Fruit fly (Drosophila melanogaster) whole organism, embryonic: ENCODE results near the gene CG5808.

Source experiments
- ATbp ChIP-seq: fragments of 200-800 bp; sonication (Bioruptor generic); optimal IDR thresholded peaks from 2 replicates; lab custom pipeline; 2017; ENCODE audit warnings: missing biosample characterization, mild to moderate bottlenecking, missing genetic modification characterization, missing genetic modification reagents
- Atf3 ChIP-seq: fragments of 200-800 bp; sonication (Bioruptor generic); optimal IDR thresholded peaks from 3 replicates; lab custom pipeline; 2016; ENCODE audit warnings: missing biosample characterization, missing genetic modification characterization
- Bteb2 ChIP-seq: fragments of 200-800 bp; sonication (Bioruptor generic); optimal IDR thresholded peaks from 2 replicates; lab custom pipeline; 2016; ENCODE audit warnings: missing biosample characterization, missing genetic modification characterization
- CG10543 ChIP-seq: fragments of 200-800 bp; sonication (Bioruptor generic); optimal IDR thresholded peaks from 3 replicates; lab custom pipeline; 2017; ENCODE audit warnings: missing biosample characterization, mild to moderate bottlenecking, missing genetic modification characterization, moderate library complexity
- CG10959 ChIP-seq: fragments of 200-800 bp; sonication (Bioruptor generic); IDR thresholded peaks from 2 replicates; pipeline ENCODE4 v1.3.6; 2022; ENCODE audit warnings: missing biosample characterization, missing genetic modification characterization
- CG16779 ChIP-seq: fragments of 200-800 bp; sonication (Bioruptor generic); IDR thresholded peaks from 2 replicates; pipeline ENCODE4 v1.3.6; 2022; ENCODE audit warnings: missing biosample characterization, missing genetic modification characterization
- CG16815 ChIP-seq: fragments of 200-800 bp; sonication (Bioruptor generic); optimal IDR thresholded peaks from 3 replicates; lab custom pipeline; 2017; ENCODE audit warnings: missing biosample characterization, mild to moderate bottlenecking, missing genetic modification characterization
- CG17186 ChIP-seq: fragments of 200-800 bp; sonication (Bioruptor generic); optimal IDR thresholded peaks from 3 replicates; lab custom pipeline; 2017; ENCODE audit warnings: missing biosample characterization, missing genetic modification reagents, missing genetic modification characterization
- CG2202 ChIP-seq: fragments of 200-800 bp; sonication (Bioruptor generic); optimal IDR thresholded peaks from 2 replicates; lab custom pipeline; 2018; ENCODE audit warnings: missing biosample characterization, mild to moderate bottlenecking, missing genetic modification characterization
- CG33213 ChIP-seq: fragments of 200-800 bp; sonication (Bioruptor generic); optimal IDR thresholded peaks from 3 replicates; lab custom pipeline; 2016; ENCODE audit warnings: missing biosample characterization, missing genetic modification characterization
- CG3995 ChIP-seq: fragments of 200-800 bp; sonication (Bioruptor generic); optimal IDR thresholded peaks from 3 replicates; lab custom pipeline; 2016; ENCODE audit warnings: missing biosample characterization, missing genetic modification characterization
- CG4820 ChIP-seq: fragments of 200-800 bp; sonication (Bioruptor generic); optimal IDR thresholded peaks from 3 replicates; lab custom pipeline; 2016; ENCODE audit warnings: missing biosample characterization, missing genetic modification characterization
- CG5245 ChIP-seq: fragments of 200-800 bp; sonication (Bioruptor generic); optimal IDR thresholded peaks from 3 replicates; lab custom pipeline; 2016; ENCODE audit warnings: missing biosample characterization, missing genetic modification characterization
- CG7556 ChIP-seq: fragments of 200-800 bp; sonication (Bioruptor generic); optimal IDR thresholded peaks from 2 replicates; lab custom pipeline; 2017; ENCODE audit warnings: missing biosample characterization, mild to moderate bottlenecking, missing genetic modification characterization
- CG8089 ChIP-seq: fragments of 200-800 bp; sonication (Bioruptor generic); optimal IDR thresholded peaks from 3 replicates; lab custom pipeline; 2016; ENCODE audit warnings: missing biosample characterization, missing genetic modification characterization
- CG8388 ChIP-seq: fragments of 200-800 bp; sonication (Bioruptor generic); optimal IDR thresholded peaks from 2 replicates; lab custom pipeline; 2019; ENCODE audit warnings: missing biosample characterization, mild to moderate bottlenecking, missing genetic modification characterization, moderate library complexity
- CG8478 ChIP-seq: fragments of >200 bp; optimal IDR thresholded peaks from 2 replicates; lab custom pipeline; 2018
- Chrac-16 ChIP-seq: fragments of 200-800 bp; sonication (Bioruptor generic); optimal IDR thresholded peaks from 3 replicates; lab custom pipeline; 2016; ENCODE audit warnings: missing biosample characterization, missing genetic modification characterization
- CkIIα-i1 ChIP-seq: fragments of 200-800 bp; sonication (Bioruptor generic); IDR thresholded peaks from 2 replicates; pipeline ENCODE4 v1.3.6; 2022; ENCODE audit warnings: missing biosample characterization, missing genetic modification characterization
- CrebB ChIP-seq: fragments of 200-800 bp; sonication (Bioruptor generic); optimal IDR thresholded peaks from 3 replicates; lab custom pipeline; 2018; ENCODE audit warnings: missing biosample characterization, mild to moderate bottlenecking, missing genetic modification characterization
- D19B ChIP-seq: fragments of 200-800 bp; sonication (Bioruptor generic); optimal IDR thresholded peaks from 2 replicates; lab custom pipeline; 2017; ENCODE audit warnings: missing biosample characterization, mild to moderate bottlenecking, missing genetic modification characterization
- Elba2 ChIP-seq: fragments of 200-800 bp; sonication (Bioruptor generic); optimal IDR thresholded peaks from 3 replicates; lab custom pipeline; 2016; ENCODE audit warnings: missing biosample characterization, missing genetic modification characterization
- HmgZ ChIP-seq: fragments of 200-800 bp; sonication (Bioruptor generic); optimal IDR thresholded peaks from 2 replicates; lab custom pipeline; 2018; ENCODE audit warnings: missing biosample characterization, mild to moderate bottlenecking, missing genetic modification characterization
- Hmr ChIP-seq: fragments of 200-800 bp; sonication (Bioruptor generic); optimal IDR thresholded peaks from 3 replicates; lab custom pipeline; 2017; ENCODE audit warnings: mild to moderate bottlenecking, missing biosample characterization, missing genetic modification reagents, missing genetic modification characterization
- Hr3 ChIP-seq: fragments of 200-800 bp; sonication (Bioruptor generic); optimal IDR thresholded peaks from 3 replicates; lab custom pipeline; 2016; ENCODE audit warnings: missing biosample characterization, missing genetic modification characterization
- MESR4 ChIP-seq: fragments of 200-800 bp; sonication (Bioruptor generic); optimal IDR thresholded peaks from 2 replicates; lab custom pipeline; 2018; ENCODE audit warnings: missing biosample characterization, mild to moderate bottlenecking, missing genetic modification characterization, moderate library complexity
- Myb ChIP-seq: fragments of 200-800 bp; sonication (Bioruptor generic); optimal IDR thresholded peaks from 2 replicates; lab custom pipeline; 2016; ENCODE audit warnings: missing biosample characterization, missing genetic modification characterization
- NK7.1 ChIP-seq: fragments of 200-800 bp; sonication (Bioruptor generic); optimal IDR thresholded peaks from 3 replicates; lab custom pipeline; 2016; ENCODE audit warnings: missing biosample characterization, missing genetic modification characterization
- Nf-YA ChIP-seq: fragments of 200-800 bp; sonication (Bioruptor generic); IDR thresholded peaks from 2 replicates; pipeline ENCODE4 v1.3.6; 2022; ENCODE audit warnings: missing biosample characterization, missing genetic modification characterization
- Oaz ChIP-seq: fragments of 200-800 bp; sonication (Bioruptor generic); IDR thresholded peaks from 2 replicates; pipeline ENCODE4 v1.3.6; 2022; ENCODE audit warnings: missing biosample characterization, missing genetic modification characterization
- Six4 ChIP-seq: fragments of 200-800 bp; sonication (Bioruptor generic); optimal IDR thresholded peaks from 2 replicates; lab custom pipeline; 2016; ENCODE audit warnings: missing biosample characterization, missing genetic modification characterization
- Trl ChIP-seq, 3 experiments: fragments of >200 bp in 2 of 3; fragments of 200-800 bp in 1 of 3; sonication (Bioruptor generic) in 1 of 3; optimal IDR thresholded peaks; 2 replicates in 1 of 3; 3 replicates in 2 of 3; lab custom pipeline; 2016 to 2017; ENCODE audit warnings: missing biosample characterization in 1 of 3, missing genetic modification characterization in 1 of 3
- br ChIP-seq: fragments of >200 bp; optimal IDR thresholded peaks from 2 replicates; lab custom pipeline; 2017
- dimm ChIP-seq: fragments of 200-800 bp; sonication (Bioruptor generic); IDR thresholded peaks from 2 replicates; pipeline ENCODE4 v1.3.6; 2022; ENCODE audit warnings: missing biosample characterization, missing genetic modification characterization
- dmrt99B ChIP-seq: fragments of 200-800 bp; sonication (Bioruptor generic); optimal IDR thresholded peaks from 2 replicates; lab custom pipeline; 2018; ENCODE audit warnings: missing biosample characterization, mild to moderate bottlenecking, missing genetic modification characterization, moderate library complexity
- ems ChIP-seq: fragments of 200-800 bp; sonication (Bioruptor generic); optimal IDR thresholded peaks from 3 replicates; lab custom pipeline; 2016; ENCODE audit warnings: missing biosample characterization, missing genetic modification characterization
- exex ChIP-seq: fragments of 200-800 bp; sonication (Bioruptor generic); optimal IDR thresholded peaks from 4 replicates; lab custom pipeline; 2018; ENCODE audit warnings: missing biosample characterization, mild to moderate bottlenecking, missing genetic modification characterization, moderate library complexity
- eyg ChIP-seq: fragments of 200-800 bp; sonication (Bioruptor generic); optimal IDR thresholded peaks from 3 replicates; lab custom pipeline; 2016; ENCODE audit warnings: missing biosample characterization, missing genetic modification characterization
- gcm2 ChIP-seq: fragments of 200-800 bp; sonication (Bioruptor generic); optimal IDR thresholded peaks from 2 replicates; lab custom pipeline; 2016; ENCODE audit warnings: missing biosample characterization, missing genetic modification characterization
- insv ChIP-seq, 2 experiments: fragments of 200-800 bp; sonication (Bioruptor generic); optimal IDR thresholded peaks; 3 replicates each; lab custom pipeline; 2016 to 2018; ENCODE audit warnings: missing biosample characterization in 2 of 2, missing genetic modification characterization in 2 of 2
- lab ChIP-seq: fragments of 200-800 bp; sonication (Bioruptor generic); optimal IDR thresholded peaks from 3 replicates; lab custom pipeline; 2017; ENCODE audit warnings: missing biosample characterization, missing genetic modification characterization, mild to moderate bottlenecking, moderate library complexity, missing genetic modification reagents
- lbe ChIP-seq: fragments of 200-800 bp; sonication (Bioruptor generic); optimal IDR thresholded peaks from 2 replicates; lab custom pipeline; 2016; ENCODE audit warnings: missing biosample characterization, mild to moderate bottlenecking, missing genetic modification characterization
- nom ChIP-seq: fragments of 200-800 bp; sonication (Bioruptor generic); optimal IDR thresholded peaks from 2 replicates; lab custom pipeline; 2017; ENCODE audit warnings: missing biosample characterization, missing genetic modification characterization, mild to moderate bottlenecking, moderate library complexity, missing genetic modification reagents
- otp ChIP-seq: fragments of 200-800 bp; sonication (Bioruptor generic); IDR thresholded peaks from 3 replicates; pipeline ENCODE4, ENCODE4 v1.3.6; 2022; ENCODE audit warnings: missing biosample characterization, missing genetic modification characterization
- pb ChIP-seq: fragments of 200-800 bp; sonication (Bioruptor generic); optimal IDR thresholded peaks from 3 replicates; lab custom pipeline; 2016; ENCODE audit warnings: missing biosample characterization, missing genetic modification characterization
- pho ChIP-seq: fragments of 200-800 bp; sonication (Bioruptor generic); optimal IDR thresholded peaks from 2 replicates; lab custom pipeline; 2016; ENCODE audit warnings: missing biosample characterization, missing genetic modification characterization
- prd ChIP-seq, 3 experiments: fragments of >200 bp in 2 of 3; fragments of 200-800 bp in 1 of 3; sonication (Bioruptor generic) in 1 of 3; optimal IDR thresholded peaks in 2 of 3; IDR thresholded peaks in 1 of 3; 2 replicates in 2 of 3; 3 replicates in 1 of 3; pipeline versions ENCODE4 v1.3.6 to Lab custom; 2017 to 2022; ENCODE audit warnings: missing biosample characterization in 1 of 3, missing genetic modification characterization in 1 of 3
- sob ChIP-seq: fragments of 200-800 bp; sonication (Bioruptor generic); IDR thresholded peaks from 2 replicates; pipeline ENCODE4 v1.3.6; 2022; ENCODE audit warnings: missing biosample characterization, missing genetic modification characterization
- toy ChIP-seq: fragments of 200-800 bp; sonication (Bioruptor generic); IDR thresholded peaks from 2 replicates; pipeline ENCODE4 v1.3.6; 2022; ENCODE audit warnings: missing biosample characterization, missing genetic modification characterization
- vnd ChIP-seq: fragments of 200-800 bp; sonication (Bioruptor generic); IDR thresholded peaks from 3 replicates; pipeline ENCODE4 v1.3.6; 2022; ENCODE audit warnings: missing biosample characterization, missing genetic modification characterization; ENCODE audit not compliant: partially characterized antibody
- zen ChIP-seq: fragments of 200-800 bp; sonication (Bioruptor generic); optimal IDR thresholded peaks from 3 replicates; lab custom pipeline; 2018; ENCODE audit warnings: missing biosample characterization, mild to moderate bottlenecking, missing genetic modification characterization, moderate library complexity

The CG5808 gene

DNA sequence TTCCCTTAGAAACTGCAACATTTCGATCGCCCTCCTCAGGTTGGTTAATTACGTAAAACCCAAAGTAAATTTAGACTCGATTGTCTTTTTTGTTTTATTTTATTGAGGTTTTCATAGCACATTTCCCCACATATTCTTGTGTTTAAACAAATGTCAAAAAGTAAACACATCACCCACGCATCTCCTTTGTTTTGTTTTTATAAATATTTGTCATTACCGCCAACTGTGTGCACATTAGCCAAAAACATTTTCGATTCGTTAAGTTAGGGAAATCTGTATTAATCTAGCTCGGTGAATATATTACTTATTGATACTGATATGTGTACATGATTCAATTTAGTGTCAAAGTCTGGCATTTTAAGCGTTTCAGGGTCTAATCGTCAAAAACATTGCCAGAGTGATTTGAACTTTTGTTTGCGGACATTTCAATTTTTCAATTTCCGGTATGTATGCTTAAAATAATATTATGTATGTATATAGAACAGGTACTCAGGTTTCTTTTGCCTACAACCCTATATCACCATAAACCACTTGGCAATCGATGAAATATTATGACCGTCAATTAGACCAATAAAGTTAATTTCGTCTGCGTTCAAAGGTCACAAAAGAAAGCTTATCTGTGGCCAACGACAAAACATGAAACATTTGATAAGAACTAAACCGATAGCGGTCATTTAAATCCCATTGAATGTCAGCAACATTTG, 7.1 kb downstream of the CG5808 start (continued):
- TF ChIP-seq CG16815 (GFP tag; lab: Kevin White, UChicago) (no peak), CG10959 (GFP tag; lab: Robert Waterston, UW) (no peak), pho (no peak), dimm (no peak), lbe (GFP tag; lab: Kevin White, UChicago) (no peak), zen (tag; lab: Kevin White, UChicago) (no peak), CG2202 (tag; lab: Kevin White, UChicago) (peak; percentile 53), insv (GFP tag; optimal IDR thresholded peaks at IDR 0.05; lab: Kevin White, UChicago) (peak in 1 of 2 experiments; percentile 19), Hr3 (GFP tag; lab: Kevin White, UChicago) (no peak), gcm2 (no peak), CG8478 (lab: Kevin White, UChicago) (no peak), MESR4 (GFP tag; lab: Kevin White, UChicago) (no peak), Myb (GFP tag; lab: Kevin White, UChicago) (no peak), dmrt99B (tag; lab: Kevin White, UChicago) (no peak), pb (GFP tag; lab: Kevin White, UChicago) (no peak), CG8089 (GFP tag; lab: Kevin White, UChicago) (no peak), eyg (GFP tag; lab: Kevin White, UChicago) (peak; percentile 14), CG10543 (GFP tag; lab: Kevin White, UChicago) (peak; percentile 48), exex (tag; lab: Kevin White, UChicago) (peak; percentile 90), CkIIα-i1 (no peak), sob (GFP tag; lab: Robert Waterston, UW) (no peak), ems (GFP tag; lab: Kevin White, UChicago) (no peak), CG7556 (no peak), CG33213 (GFP tag; lab: Kevin White, UChicago) (peak; percentile 41), CG4820 (GFP tag; lab: Kevin White, UChicago) (no peak), Elba2 (GFP tag; lab: Kevin White, UChicago) (no peak), vnd (GFP tag; lab: Robert Waterston, UW) (no peak), CG8388 (GFP tag; lab: Kevin White, UChicago) (peak; percentile 40), ATbp (peak; percentile 84), CG5245 (GFP tag; lab: Kevin White, UChicago) (no peak), NK7.1 (GFP tag; lab: Kevin White, UChicago) (no peak), Chrac-16 (GFP tag; lab: Kevin White, UChicago) (no peak), CrebB (peak; percentile 59), CG16779 (GFP tag; lab: Robert Waterston, UW) (no peak), otp (GFP tag; lab: Robert Waterston, UW) (no peak), CG17186 (GFP tag; lab: Kevin White, UChicago) (no peak), HmgZ (peak; percentile 26), Atf3 (GFP tag; lab: Kevin White, UChicago) (no peak), toy (GFP tag; lab: Robert Waterston, UW) (no peak), Nf-YA (no peak), D19B (no peak), CG3995 (GFP tag; lab: Kevin White, UChicago) (no peak), Bteb2 (GFP tag; lab: Kevin White, UChicago) (no peak), br (no peak), Hmr (GFP tag; lab: Kevin White, UChicago) (no peak), lab (GFP tag; lab: Kevin White, UChicago) (no peak), nom (GFP tag; lab: Kevin White, UChicago) (no peak), prd (optimal IDR thresholded peaks at IDR 0.05; lab: Kevin White, UChicago) (no peak), prd (GFP tag; IDR thresholded peaks at IDR 0.05; lab: Robert Waterston, UW) (no peak), Trl (optimal IDR thresholded peaks at IDR 0.05; lab: Kevin White, UChicago) (no peak), Trl (GFP tag; optimal IDR thresholded peaks at IDR 0.05; lab: Kevin White, UChicago) (no peak), Oaz (GFP tag; lab: Robert Waterston, UW) (no peak), Six4 (GFP tag; lab: Kevin White, UChicago) (peak; percentile 9)
